Fruit fly (Drosophila melanogaster): Measurements from ENCODE around the gene colt.

The colt gene

dm6 chr2L:2759654-2760053 is 10.2 kb downstream of the colt start, which contains the start of the genes HemK2, Snapin and Tnpo-SR (continued):
- peak; percentile 80 for TF ChIP-seq tx (GFP tag; optimal IDR thresholded peaks at IDR 0.05)
- TF ChIP-seq CG15601 (tag; optimal IDR thresholded peaks at IDR 0.05): peak; percentile 88
- peak; percentile 83 to 99 for TF ChIP-seq insv (GFP tag; optimal IDR thresholded peaks at IDR 0.05)
- TF ChIP-seq CG12219 (GFP tag; optimal IDR thresholded peaks at IDR 0.05): peak; percentile 68
- peak; percentile 15; the same call in 1 of the 2 replicates for TF ChIP-seq bowl (GFP tag; IDR thresholded peaks at IDR 0.05)
- TF ChIP-seq HmgZ (tag; optimal IDR thresholded peaks at IDR 0.05): peak; percentile 93
- TF ChIP-seq disco-r (GFP tag; optimal IDR thresholded peaks at IDR 0.05): peak; percentile 40
- no peak for TF ChIP-seq p53 (GFP tag; optimal IDR thresholded peaks at IDR 0.05)
- peak; percentile 74 for TF ChIP-seq CG31388 (GFP tag; optimal IDR thresholded peaks at IDR 0.05)
- peak; percentile 94 for TF ChIP-seq dysf (GFP tag; IDR thresholded peaks at IDR 0.05)
- peak; percentile 53 for TF ChIP-seq Hey (tag; optimal IDR thresholded peaks at IDR 0.05)
- peak; percentile 92 for TF ChIP-seq CG1602 (GFP tag; optimal IDR thresholded peaks at IDR 0.05)
- peak; percentile 95 for TF ChIP-seq tgo (GFP tag; IDR thresholded peaks at IDR 0.05)
- peak; percentile 86 for TF ChIP-seq pho (GFP tag; optimal IDR thresholded peaks at IDR 0.05)
- TF ChIP-seq CG14667 (GFP tag; IDR thresholded peaks at IDR 0.05): peak; percentile 90
- TF ChIP-seq rib (GFP tag; IDR thresholded peaks at IDR 0.05): peak; percentile 88
- no peak for TF ChIP-seq Tbp (GFP tag; optimal IDR thresholded peaks at IDR 0.05)
- peak; percentile 84 for TF ChIP-seq fd96Cb (tag; optimal IDR thresholded peaks at IDR 0.05)
- peak; percentile 87 for TF ChIP-seq CG3281 (GFP tag; optimal IDR thresholded peaks at IDR 0.05)
- no peak for TF ChIP-seq Trl (optimal IDR thresholded peaks at IDR 0.05)
- TF ChIP-seq Trl (GFP tag; optimal IDR thresholded peaks at IDR 0.05): peak; percentile 81
- peak; percentile 97 for TF ChIP-seq Rfx (GFP tag; IDR thresholded peaks at IDR 0.05)
- TF ChIP-seq sqz (GFP tag; optimal IDR thresholded peaks at IDR 0.05): peak; percentile 59
- TF ChIP-seq CG17912 (GFP tag; optimal IDR thresholded peaks at IDR 0.05): peak; percentile 62
- TF ChIP-seq CG18262 (tag; optimal IDR thresholded peaks at IDR 0.05): peak; percentile 89
- TF ChIP-seq Side (GFP tag; optimal IDR thresholded peaks at IDR 0.05): peak; percentile 79
- peak; percentile 91 for TF ChIP-seq CG4820 (GFP tag; optimal IDR thresholded peaks at IDR 0.05)
- peak; percentile 84 for TF ChIP-seq CG33557 (GFP tag; optimal IDR thresholded peaks at IDR 0.05)
- TF ChIP-seq Hand (GFP tag; optimal IDR thresholded peaks at IDR 0.05): peak; percentile 79
- peak; percentile 70 for TF ChIP-seq Deaf1 (tag; optimal IDR thresholded peaks at IDR 0.05)
- peak; percentile 67 for TF ChIP-seq CG9437 (GFP tag; optimal IDR thresholded peaks at IDR 0.05)
- TF ChIP-seq slp2 (GFP tag; optimal IDR thresholded peaks at IDR 0.05): peak; percentile 75
- TF ChIP-seq en (GFP tag; optimal IDR thresholded peaks at IDR 0.05): peak; percentile 58
- peak; percentile 87 for TF ChIP-seq gsb-n (tag; optimal IDR thresholded peaks at IDR 0.05)
- peak; percentile 95 for TF ChIP-seq CG2712 (tag; optimal IDR thresholded peaks at IDR 0.05)
- TF ChIP-seq seq (GFP tag; IDR thresholded peaks at IDR 0.05): peak; percentile 86
- peak; percentile 93 for TF ChIP-seq CG14860 (GFP tag; IDR thresholded peaks at IDR 0.05; ENCODE audit: partially characterized antibody)
- peak; percentile 72 for TF ChIP-seq dimm (GFP tag; IDR thresholded peaks at IDR 0.05)
- TF ChIP-seq CG1792 (GFP tag; optimal IDR thresholded peaks at IDR 0.05): peak; percentile 68
- TF ChIP-seq CG32772 (GFP tag; IDR thresholded peaks at IDR 0.05): peak; percentile 92
- peak; percentile 85 for TF ChIP-seq jumu (GFP tag; optimal IDR thresholded peaks at IDR 0.05)
- peak; percentile 72 for TF ChIP-seq CG9609 (GFP tag; optimal IDR thresholded peaks at IDR 0.05)
- peak; percentile 90 for TF ChIP-seq CG12299 (tag; optimal IDR thresholded peaks at IDR 0.05)
- peak; percentile 98 for TF ChIP-seq Med (GFP tag)
- TF ChIP-seq CG4282 (GFP tag; optimal IDR thresholded peaks at IDR 0.05): peak; percentile 48
- TF ChIP-seq Dip2 (GFP tag; IDR thresholded peaks at IDR 0.05): no peak; the same call in 1 of the 2 replicates
- TF ChIP-seq nom (GFP tag; optimal IDR thresholded peaks at IDR 0.05): peak; percentile 77
- peak; percentile 84 for TF ChIP-seq Atf3 (GFP tag; optimal IDR thresholded peaks at IDR 0.05)
- TF ChIP-seq Ssrp (tag; optimal IDR thresholded peaks at IDR 0.05): peak; percentile 92
- no peak for TF ChIP-seq yki (optimal IDR thresholded peaks at IDR 0.05)
- peak; percentile 83 for TF ChIP-seq CG18764 (GFP tag; optimal IDR thresholded peaks at IDR 0.05)
- peak; percentile 98 for TF ChIP-seq Dll (GFP tag; IDR thresholded peaks at IDR 0.05; ENCODE audit: partially characterized antibody)
